Fruit fly (Drosophila melanogaster): ENCODE results near the gene up.
A peak's percentile ranks its signal among the peaks of the same experiment; 100 is the strongest.

Gene up

DNA sequence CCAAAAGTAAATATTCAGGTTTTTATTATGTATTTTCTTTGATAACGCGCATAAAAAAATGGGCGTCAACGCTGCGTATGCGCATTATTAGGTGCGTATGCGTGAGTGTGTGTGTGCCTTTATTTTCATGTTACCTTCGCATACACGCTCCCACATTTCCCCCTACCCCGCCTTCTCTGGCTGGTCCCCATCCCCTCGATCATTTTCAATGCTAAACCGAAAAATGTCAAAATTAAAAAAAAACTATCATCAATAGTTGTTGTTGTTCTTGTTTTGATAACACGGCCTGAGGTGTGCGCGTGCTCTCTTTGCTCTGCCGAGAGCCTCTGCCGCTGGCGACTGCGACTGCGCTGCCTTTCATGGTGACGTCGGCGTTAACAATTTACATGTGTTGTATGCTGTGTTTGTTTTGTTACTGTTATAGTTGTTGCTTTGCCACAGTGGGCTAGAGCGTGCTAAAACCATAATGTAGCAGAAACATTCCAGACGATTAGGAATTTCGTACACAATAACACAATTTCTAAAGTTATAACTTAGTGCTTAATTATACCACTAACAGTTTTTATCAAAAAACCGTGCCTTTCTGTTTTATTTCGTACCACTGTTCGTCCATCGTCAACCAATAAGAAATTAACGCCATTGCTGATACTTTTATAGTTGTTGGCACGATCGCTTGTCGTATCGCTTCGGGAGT, 37.8 kb upstream of the up start (continued):
- peak in 1 of 2 experiments; percentile 61 for TF ChIP-seq Trl (optimal IDR thresholded peaks at IDR 0.05)
- TF ChIP-seq Trl (GFP tag; optimal IDR thresholded peaks at IDR 0.05): peak; percentile 99
- peak; percentile 99 for TF ChIP-seq CG17829 (tag; optimal IDR thresholded peaks at IDR 0.05)
- peak; percentile 98 for TF ChIP-seq CG11504 (tag; optimal IDR thresholded peaks at IDR 0.05)
- peak; percentile 94 for TF ChIP-seq CG7271 (tag; optimal IDR thresholded peaks at IDR 0.05)
- TF ChIP-seq CG4617 (GFP tag; optimal IDR thresholded peaks at IDR 0.05; ENCODE audit: borderline replicate concordance): peak; percentile 97
- TF ChIP-seq peb (GFP tag; IDR thresholded peaks at IDR 0.05): peak; percentile 98
- peak; percentile 97 for TF ChIP-seq CG10959 (GFP tag; IDR thresholded peaks at IDR 0.05)
- TF ChIP-seq jing (GFP tag; optimal IDR thresholded peaks at IDR 0.05): peak; percentile 99
- peak; percentile 99 for TF ChIP-seq lmd (GFP tag; IDR thresholded peaks at IDR 0.05)
- TF ChIP-seq Side (GFP tag; optimal IDR thresholded peaks at IDR 0.05): peak; percentile 99
- peak; percentile 99 for TF ChIP-seq HHEX (GFP tag; optimal IDR thresholded peaks at IDR 0.05)
- TF ChIP-seq CG8944 (GFP tag; optimal IDR thresholded peaks at IDR 0.05): peak; percentile 98
- TF ChIP-seq pfk (GFP tag; optimal IDR thresholded peaks at IDR 0.05): peak; percentile 56
- peak; percentile 99 for TF ChIP-seq CG16863 (GFP tag; optimal IDR thresholded peaks at IDR 0.05)
- TF ChIP-seq pnt (GFP tag; optimal IDR thresholded peaks at IDR 0.05): peak; percentile 99
- peak; percentile 99 for TF ChIP-seq PHDP (tag; optimal IDR thresholded peaks at IDR 0.05)
- peak; percentile 99 for TF ChIP-seq CG11247 (GFP tag; IDR thresholded peaks at IDR 0.05)
- TF ChIP-seq CG12299 (tag; optimal IDR thresholded peaks at IDR 0.05): peak; percentile 98
- TF ChIP-seq CG12769 (tag; optimal IDR thresholded peaks at IDR 0.05): peak; percentile 99
- peak; percentile 58 for TF ChIP-seq inv (GFP tag; IDR thresholded peaks at IDR 0.05; ENCODE audit: partially characterized antibody)
- peak; percentile 51 to 79 for TF ChIP-seq insv (GFP tag; optimal IDR thresholded peaks at IDR 0.05)
- peak; percentile 99 for TF ChIP-seq otp (GFP tag; IDR thresholded peaks at IDR 0.05)
- TF ChIP-seq fru (optimal IDR thresholded peaks at IDR 0.05): no peak
- no peak for TF ChIP-seq usp (GFP tag; optimal IDR thresholded peaks at IDR 0.05)
- peak; percentile 96 for TF ChIP-seq Adf1 (GFP tag; IDR thresholded peaks at IDR 0.05)
- TF ChIP-seq btn (GFP tag; optimal IDR thresholded peaks at IDR 0.05): peak; percentile 98
- TF ChIP-seq ash1 (GFP tag; optimal IDR thresholded peaks at IDR 0.05): peak; percentile 89
- peak; percentile 37 for TF ChIP-seq pzg (GFP tag; optimal IDR thresholded peaks at IDR 0.05)
- peak; percentile 99 for TF ChIP-seq CG2199 (GFP tag; IDR thresholded peaks at IDR 0.05)
- peak; percentile 76 for TF ChIP-seq fd102C (GFP tag; optimal IDR thresholded peaks at IDR 0.05)
- TF ChIP-seq Jarid2 (GFP tag; optimal IDR thresholded peaks at IDR 0.05): peak; percentile 93
- TF ChIP-seq Dip2 (GFP tag; IDR thresholded peaks at IDR 0.05): peak; percentile 74; the same call in 1 of the 2 replicates
- TF ChIP-seq CG6791 (GFP tag; IDR thresholded peaks at IDR 0.05; ENCODE audit: partially characterized antibody): peak; percentile 75
- TF ChIP-seq nom (GFP tag; optimal IDR thresholded peaks at IDR 0.05): peak; percentile 95
- TF ChIP-seq sens-2 (GFP tag; IDR thresholded peaks at IDR 0.05): peak; percentile 98
- TF ChIP-seq scrt (GFP tag; optimal IDR thresholded peaks at IDR 0.05): peak; percentile 96
- TF ChIP-seq lab (GFP tag; optimal IDR thresholded peaks at IDR 0.05): peak; percentile 99
- peak; percentile 96 for TF ChIP-seq CG7987 (GFP tag; optimal IDR thresholded peaks at IDR 0.05)
- TF ChIP-seq CG16815 (GFP tag; optimal IDR thresholded peaks at IDR 0.05): peak; percentile 94
- TF ChIP-seq crol (GFP tag; IDR thresholded peaks at IDR 0.05): peak; percentile 79
- TF ChIP-seq ftz-f1 (GFP tag; optimal IDR thresholded peaks at IDR 0.05): peak; percentile 82
- peak; percentile 96 for TF ChIP-seq toy (GFP tag; IDR thresholded peaks at IDR 0.05)
- peak; percentile 82 for TF ChIP-seq Elba2 (GFP tag; optimal IDR thresholded peaks at IDR 0.05)
- TF ChIP-seq Opbp (GFP tag; IDR thresholded peaks at IDR 0.05; ENCODE audit: partially characterized antibody): peak; percentile 52; the same call in 2 of the 3 replicates
- peak; percentile 98 for TF ChIP-seq CG6854 (GFP tag; optimal IDR thresholded peaks at IDR 0.05)
- TF ChIP-seq gcm2 (GFP tag; optimal IDR thresholded peaks at IDR 0.05): peak; percentile 98
- TF ChIP-seq Neu2 (GFP tag; optimal IDR thresholded peaks at IDR 0.05; ENCODE audit: borderline replicate concordance): peak; percentile 95
- TF ChIP-seq Taf1 (GFP tag; IDR thresholded peaks at IDR 0.05): peak; percentile 98
- peak; percentile 84 for TF ChIP-seq lbe (GFP tag; optimal IDR thresholded peaks at IDR 0.05)
